Fruit fly (Drosophila melanogaster): Measurements from ENCODE around the gene mura.
A peak's percentile ranks its signal among the peaks of the same experiment; 100 is the strongest.

mura gene

dm6 chr3R:9533181-9534124 lies 18.2 kb downstream of the mura start (continued):
- TF ChIP-seq CG6813 (GFP tag; optimal IDR thresholded peaks at IDR 0.05) (peak; percentile 96), CG13424 (tag; optimal IDR thresholded peaks at IDR 0.05) (peak; percentile 97), ab (GFP tag; optimal IDR thresholded peaks at IDR 0.05) (peak; percentile 14), dysf (GFP tag; IDR thresholded peaks at IDR 0.05) (peak; percentile 97), CG8765 (GFP tag; IDR thresholded peaks at IDR 0.05) (peak; percentile 39; the same call in 1 of the 2 replicates), CG13287 (GFP tag; IDR thresholded peaks at IDR 0.05; ENCODE audit: partially characterized antibody) (no peak; the same call in 1 of the 2 replicates), CG12299 (tag; optimal IDR thresholded peaks at IDR 0.05) (peak; percentile 93), CG14965 (GFP tag; optimal IDR thresholded peaks at IDR 0.05; ENCODE audit: borderline replicate concordance) (no peak), Side (GFP tag; optimal IDR thresholded peaks at IDR 0.05) (peak; percentile 90), pb (GFP tag; optimal IDR thresholded peaks at IDR 0.05) (peak; percentile 91), mirr (GFP tag; optimal IDR thresholded peaks at IDR 0.05) (peak; percentile 80), CG3995 (GFP tag; optimal IDR thresholded peaks at IDR 0.05) (peak; percentile 79), CG8089 (GFP tag; optimal IDR thresholded peaks at IDR 0.05) (peak; percentile 82), Dfd (GFP tag; optimal IDR thresholded peaks at IDR 0.05) (peak in 1 of 2 experiments; percentile 83), CG16815 (GFP tag; optimal IDR thresholded peaks at IDR 0.05) (peak; percentile 96), slp2 (GFP tag; optimal IDR thresholded peaks at IDR 0.05) (peak; percentile 93), sim (GFP tag; IDR thresholded peaks at IDR 0.05) (0 out of 2 replicates have a peak, but pooled peaks have one; percentile 14), ranshi (GFP tag; IDR thresholded peaks at IDR 0.05) (peak; percentile 80; the same call in 1 of the 2 replicates), CG31224 (GFP tag; IDR thresholded peaks at IDR 0.05) (peak; percentile 81; the same call in 1 of the 2 replicates), Usf (GFP tag; optimal IDR thresholded peaks at IDR 0.05) (peak; percentile 96), gsb (GFP tag; IDR thresholded peaks at IDR 0.05) (peak; percentile 90), CG15696 (tag; optimal IDR thresholded peaks at IDR 0.05) (peak; percentile 71), slou (GFP tag; optimal IDR thresholded peaks at IDR 0.05) (peak; percentile 84), Myb (GFP tag; optimal IDR thresholded peaks at IDR 0.05) (peak; percentile 81), bbx (GFP tag; IDR thresholded peaks at IDR 0.05; ENCODE audit: partially characterized antibody) (no peak; the same call in 1 of the 2 replicates), cato (GFP tag; optimal IDR thresholded peaks at IDR 0.05; ENCODE audit: borderline replicate concordance) (peak; percentile 87), tll (GFP tag; optimal IDR thresholded peaks at IDR 0.05) (peak in 1 of 2 experiments; percentile 38), jumu (GFP tag; optimal IDR thresholded peaks at IDR 0.05) (peak; percentile 94), CG11696 (GFP tag; IDR thresholded peaks at IDR 0.05) (peak; percentile 61), Blimp-1 (GFP tag; optimal IDR thresholded peaks at IDR 0.05) (peak; percentile 89), disco-r (GFP tag; optimal IDR thresholded peaks at IDR 0.05) (peak; percentile 86), fru (optimal IDR thresholded peaks at IDR 0.05) (no peak), Jarid2 (GFP tag; optimal IDR thresholded peaks at IDR 0.05) (peak; percentile 82), CG32772 (GFP tag; IDR thresholded peaks at IDR 0.05) (peak; percentile 85), CG1832 (GFP tag; optimal IDR thresholded peaks at IDR 0.05) (no peak), CG6689 (GFP tag; IDR thresholded peaks at IDR 0.05) (peak; percentile 94), lola (GFP tag; optimal IDR thresholded peaks at IDR 0.05) (peak in 1 of 3 experiments; percentile 95), CG11398 (GFP tag; optimal IDR thresholded peaks at IDR 0.05) (peak; percentile 84), grn (GFP tag; optimal IDR thresholded peaks at IDR 0.05) (peak; percentile 38), NfI (GFP tag; optimal IDR thresholded peaks at IDR 0.05) (peak; percentile 95), gsb-n (tag; optimal IDR thresholded peaks at IDR 0.05) (peak; percentile 91), ewg (GFP tag; optimal IDR thresholded peaks at IDR 0.05) (peak; percentile 91), CG8478 (optimal IDR thresholded peaks at IDR 0.05) (no peak), gcm2 (GFP tag; optimal IDR thresholded peaks at IDR 0.05) (peak; percentile 68), CG6254 (GFP tag; optimal IDR thresholded peaks at IDR 0.05) (peak; percentile 89), wor (GFP tag; IDR thresholded peaks at IDR 0.05) (peak; percentile 90), CG14050 (GFP tag; IDR thresholded peaks at IDR 0.05) (peak; percentile 74), CG34376 (GFP tag; optimal IDR thresholded peaks at IDR 0.05) (peak; percentile 96)
